Fruit fly (Drosophila melanogaster) Kc167 (cell line): ENCODE measurements around the gene CG6179.

Experiments used
- Myc ChIP-seq: fragments of >200 bp; optimal IDR thresholded peaks from 2 replicates; lab custom pipeline; 2017; ENCODE audit warnings: missing external identifiers
- h ChIP-seq: fragments of >200 bp; optimal IDR thresholded peaks from 3 replicates; lab custom pipeline; 2018; ENCODE audit warnings: missing external identifiers
- insv ChIP-seq: fragments of >200 bp; optimal IDR thresholded peaks from 3 replicates; lab custom pipeline; 2018; ENCODE audit warnings: missing external identifiers
- psq ChIP-seq: fragments of >200 bp; optimal IDR thresholded peaks from 2 replicates; lab custom pipeline; 2017; ENCODE audit warnings: missing external identifiers
- ttk ChIP-seq: sonication (Bioruptor generic); optimal IDR thresholded peaks from 2 replicates; lab custom pipeline; 2017; ENCODE audit warnings: missing external identifiers

DNA sequence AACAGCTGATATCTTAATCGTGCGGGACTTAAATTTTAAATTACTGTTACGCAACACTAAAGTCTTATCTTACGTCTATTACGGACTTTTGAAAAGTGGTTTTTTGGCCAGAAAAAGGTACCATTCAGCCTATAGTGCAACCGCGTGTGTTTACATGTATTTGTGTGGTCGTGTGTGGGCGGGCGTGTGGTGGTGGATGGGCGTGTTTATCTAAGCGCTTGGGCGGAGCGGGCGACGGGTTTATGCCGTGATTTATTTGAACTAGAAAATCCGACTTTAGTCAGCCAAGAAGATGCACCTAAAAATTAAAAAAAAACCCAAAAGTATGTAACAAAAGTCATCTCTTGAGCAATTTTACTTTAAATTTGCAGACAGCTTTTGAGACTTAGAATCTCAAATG, 16.5 kb upstream of the CG6179 start:
- TF ChIP-seq h (lab: Kevin White, UChicago) (no peak), ttk (lab: Kevin White, UChicago) (no peak), Myc (no peak), insv (no peak), psq (no peak)
